Worm (Caenorhabditis elegans) whole organism, midembryonic: ENCODE data around the gene pap-3.

Source experiments
- T22C8.4 ChIP-seq: fragments of 200-800 bp; sonication (Bioruptor generic); IDR thresholded peaks from 2 replicates; pipeline ENCODE4 v1.3.6; 2022; ENCODE audit warnings: missing genetic modification characterization, missing compliant biosample characterization
- cog-1 ChIP-seq: sonication (generic microtip); optimal IDR thresholded peaks from 2 replicates; lab custom pipeline; 2016; ENCODE audit warnings: missing genetic modification characterization, missing compliant biosample characterization
- flt-1 ChIP-seq: fragments of 200-800 bp; sonication (Bioruptor generic); IDR thresholded peaks from 2 replicates; pipeline ENCODE4 v1.3.6; 2022; ENCODE audit warnings: missing genetic modification characterization, missing compliant biosample characterization
- klf-2 ChIP-seq: fragments of 200-800 bp; sonication (Bioruptor generic); conservative IDR thresholded peaks from 2 replicates; pipeline ENCODE4 v1.3.6; 2022; ENCODE audit warnings: missing genetic modification reagents, missing genetic modification characterization, missing compliant biosample characterization
- med-1 ChIP-seq: sonication (generic microtip); optimal IDR thresholded peaks from 2 replicates; lab custom pipeline; 2017; ENCODE audit warnings: missing genetic modification characterization, mild to moderate bottlenecking, missing compliant biosample characterization, antibody characterized with exemption, missing genetic modification reagents; ENCODE audit not compliant: insufficient read depth
- ref-1 ChIP-seq: fragments of 200-800 bp; sonication (Bioruptor generic); conservative IDR thresholded peaks from 2 replicates; pipeline ENCODE4 v1.3.6; 2022; ENCODE audit warnings: missing genetic modification reagents, missing genetic modification characterization, missing compliant biosample characterization
- tab-1 ChIP-seq: fragments of 200-800 bp; sonication (Bioruptor generic); IDR thresholded peaks from 2 replicates; pipeline ENCODE4 v1.3.6; 2022; ENCODE audit warnings: missing genetic modification characterization, missing compliant biosample characterization
- ztf-23 ChIP-seq: fragments of 200-800 bp; sonication (Bioruptor generic); IDR thresholded peaks from 2 replicates; pipeline ENCODE4 v1.3.6; 2022; ENCODE audit warnings: missing genetic modification reagents, missing genetic modification characterization, missing compliant biosample characterization
- ztf-29 ChIP-seq: fragments of 200-800 bp; sonication (Bioruptor generic); IDR thresholded peaks from 2 replicates; pipeline ENCODE4 v1.3.6; 2022; ENCODE audit warnings: missing genetic modification reagents, missing genetic modification characterization, missing compliant biosample characterization

Gene pap-3

ce11 chrII:11816475-11816874 is at the start of gene pap-3:
pap-3 (minus strand) TSS chrII:11816575.
- TF ChIP-seq klf-2, result no peak
- TF ChIP-seq med-1 (GFP tag; lab: Kevin White, UChicago), result no peak
- no peak for TF ChIP-seq cog-1 (tag; lab: Kevin White, UChicago)
- TF ChIP-seq flt-1 (GFP tag; lab: Robert Waterston, UW), result no peak
- TF ChIP-seq ztf-29 (GFP tag; lab: Robert Waterston, UW), result no peak
- no peak for TF ChIP-seq ref-1
- no peak for TF ChIP-seq T22C8.4 (GFP tag; lab: Robert Waterston, UW)
- TF ChIP-seq ztf-23 (GFP tag; lab: Robert Waterston, UW), result no peak
- no peak for TF ChIP-seq tab-1 (GFP tag; lab: Robert Waterston, UW)

ce11 chrII:11865644-11866043 is 49.3 kb upstream of the pap-3 start, which contains the start of gene K12D12.4:
K12D12.4 (minus strand) TSS chrII:11865744.
- TF ChIP-seq ref-1 (no peak), T22C8.4 (GFP tag; lab: Robert Waterston, UW) (no peak), ztf-29 (GFP tag; lab: Robert Waterston, UW) (no peak), tab-1 (GFP tag; lab: Robert Waterston, UW) (no peak), med-1 (GFP tag; lab: Kevin White, UChicago) (no peak), ztf-23 (GFP tag; lab: Robert Waterston, UW) (no peak), flt-1 (GFP tag; lab: Robert Waterston, UW) (no peak), klf-2 (no peak)

- TF ChIP-seq ztf-23 (GFP tag; lab: Robert Waterston, UW), result no peak
- TF ChIP-seq cog-1 (tag; lab: Kevin White, UChicago), result no peak
- no peak for TF ChIP-seq T22C8.4 (GFP tag; lab: Robert Waterston, UW)
- no peak for TF ChIP-seq flt-1 (GFP tag; lab: Robert Waterston, UW)
- no peak for TF ChIP-seq ztf-29 (GFP tag; lab: Robert Waterston, UW)
These were observed 44.3 kb upstream of the pap-3 start, which contains the start of gene K12D12.5 for ce11 chrII:11860623-11861079. K12D12.5 (plus strand) TSS chrII:11861029.

ce11 chrII:11859833-11860232 is 43.5 kb upstream of the pap-3 start:
- no peak for TF ChIP-seq cog-1 (tag; lab: Kevin White, UChicago)
- TF ChIP-seq flt-1 (GFP tag; lab: Robert Waterston, UW), result no peak
- TF ChIP-seq ztf-23 (GFP tag; lab: Robert Waterston, UW), result no peak
- no peak for TF ChIP-seq ztf-29 (GFP tag; lab: Robert Waterston, UW)
- no peak for TF ChIP-seq med-1 (GFP tag; lab: Kevin White, UChicago)
- TF ChIP-seq tab-1 (GFP tag; lab: Robert Waterston, UW), result no peak
- no peak for TF ChIP-seq T22C8.4 (GFP tag; lab: Robert Waterston, UW)
- TF ChIP-seq klf-2, result no peak
- TF ChIP-seq ref-1, result no peak

- TF ChIP-seq flt-1 (GFP tag; lab: Robert Waterston, UW), result no peak
- TF ChIP-seq klf-2, result no peak
- TF ChIP-seq ztf-23 (GFP tag; lab: Robert Waterston, UW), result no peak
- TF ChIP-seq tab-1 (GFP tag; lab: Robert Waterston, UW), result no peak
- TF ChIP-seq cog-1 (tag; lab: Kevin White, UChicago), result no peak
- TF ChIP-seq ztf-29 (GFP tag; lab: Robert Waterston, UW), result no peak
- no peak for TF ChIP-seq med-1 (GFP tag; lab: Kevin White, UChicago)
- no peak for TF ChIP-seq T22C8.4 (GFP tag; lab: Robert Waterston, UW)
- TF ChIP-seq ref-1, result no peak
These were observed 40.0 kb upstream of the pap-3 start, which contains the start of gene clh-1 for ce11 chrII:11856361-11856760. clh-1 (minus strand) TSS chrII:11856461.

- TF ChIP-seq med-1 (GFP tag; lab: Kevin White, UChicago) (no peak), T22C8.4 (GFP tag; lab: Robert Waterston, UW) (no peak), ztf-23 (GFP tag; lab: Robert Waterston, UW) (no peak), tab-1 (GFP tag; lab: Robert Waterston, UW) (no peak), ztf-29 (GFP tag; lab: Robert Waterston, UW) (no peak), ref-1 (no peak), cog-1 (tag; lab: Kevin White, UChicago) (no peak), klf-2 (no peak), flt-1 (GFP tag; lab: Robert Waterston, UW) (no peak)
These were observed 38.4 kb upstream of the pap-3 start for ce11 chrII:11854749-11855148.

- TF ChIP-seq ztf-29 (GFP tag; lab: Robert Waterston, UW) (no peak), tab-1 (GFP tag; lab: Robert Waterston, UW) (no peak), T22C8.4 (GFP tag; lab: Robert Waterston, UW) (no peak)
These were observed 36.7 kb upstream of the pap-3 start for ce11 chrII:11853108-11853507.

- TF ChIP-seq tab-1 (GFP tag; lab: Robert Waterston, UW) (no peak), flt-1 (GFP tag; lab: Robert Waterston, UW) (no peak), klf-2 (no peak), ztf-23 (GFP tag; lab: Robert Waterston, UW) (no peak), ztf-29 (GFP tag; lab: Robert Waterston, UW) (no peak), ref-1 (no peak), T22C8.4 (GFP tag; lab: Robert Waterston, UW) (no peak), med-1 (GFP tag; lab: Kevin White, UChicago) (no peak), cog-1 (tag; lab: Kevin White, UChicago) (no peak)
These were observed 36.0 kb upstream of the pap-3 start for ce11 chrII:11852191-11852901.

DNA sequence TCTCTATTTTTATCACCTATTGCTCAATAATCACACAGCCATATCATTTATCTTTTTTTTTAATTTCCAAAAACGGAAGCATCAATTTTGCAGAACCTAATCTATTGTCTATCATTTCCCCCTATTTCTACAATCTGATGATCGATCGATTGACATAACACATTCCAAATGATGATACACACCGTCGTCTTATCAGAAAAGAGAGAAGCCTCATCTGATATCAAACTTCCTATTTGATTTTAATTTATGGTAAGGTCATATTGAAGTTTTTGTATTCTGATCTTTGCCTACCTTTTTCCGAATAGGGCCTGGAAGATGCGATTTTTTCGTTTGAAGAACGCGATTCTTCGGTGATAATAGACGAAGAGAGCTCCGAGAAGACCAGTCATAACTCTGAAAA is 33.2 kb upstream of the pap-3 start:
- TF ChIP-seq T22C8.4 (GFP tag; lab: Robert Waterston, UW) (no peak), med-1 (GFP tag; lab: Kevin White, UChicago) (no peak)
